Fruit fly (Drosophila melanogaster): ENCODE results near the gene CG2256.

DNA sequence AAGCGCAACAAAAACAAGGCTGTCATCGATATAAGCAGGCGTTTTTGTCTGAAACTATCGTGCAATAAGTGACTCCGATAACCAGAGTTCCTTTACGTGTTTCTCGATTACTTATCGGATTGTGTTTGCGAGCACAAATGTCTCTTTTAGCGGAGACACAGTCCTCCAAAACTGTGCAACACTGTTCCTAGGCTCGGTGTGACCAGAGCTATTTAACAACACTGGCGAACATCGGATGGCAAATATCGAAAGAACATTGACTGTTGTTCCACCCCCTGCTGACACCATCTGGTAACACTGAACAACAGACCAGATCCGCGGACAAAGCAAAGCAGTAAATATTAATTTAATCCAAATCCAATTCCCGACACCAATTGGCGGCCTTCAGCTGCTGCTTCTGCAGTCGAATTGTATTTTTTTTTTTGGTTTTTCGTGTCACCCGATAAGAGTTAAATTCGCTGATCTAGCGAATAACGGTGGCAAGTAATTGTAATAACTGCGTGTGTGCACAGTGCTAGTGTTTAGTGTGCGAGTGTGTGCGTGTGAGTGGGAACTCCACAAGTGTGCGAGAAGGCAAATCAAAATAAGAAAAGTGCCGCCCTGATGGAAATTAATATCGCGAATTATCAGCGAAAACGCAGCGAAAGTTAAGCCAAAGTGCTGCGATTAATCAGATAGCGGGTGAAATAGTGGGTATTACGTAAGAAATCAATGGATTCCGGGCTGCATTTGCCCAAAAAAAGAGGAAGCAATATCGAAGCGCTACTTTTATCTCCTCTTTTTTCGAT, 25.4 kb downstream of the CG2256 start, which contains the start of gene mys:
- no peak for TF ChIP-seq pan (optimal IDR thresholded peaks at IDR 0.05)
- TF ChIP-seq CG8478 (optimal IDR thresholded peaks at IDR 0.05) = no peak
- no peak for TF ChIP-seq psq (optimal IDR thresholded peaks at IDR 0.05)
- no peak for TF ChIP-seq Dll (optimal IDR thresholded peaks at IDR 0.05)

All from whole organism.